Fruit fly (Drosophila melanogaster) whole organism, wandering third instar larva: ENCODE measurements around the gene CG4390.

ENCODE experiments used
- Abd-B ChIP-seq: fragments of >200 bp; optimal IDR thresholded peaks from 2 replicates; lab custom pipeline; 2017; ENCODE audit warnings: missing biosample characterization, missing genetic modification characterization
- CG32264 ChIP-seq: fragments of 200-800 bp; sonication (Bioruptor generic); optimal IDR thresholded peaks from 2 replicates; lab custom pipeline; 2016; ENCODE audit warnings: missing biosample characterization, missing genetic modification characterization
- CG9705 ChIP-seq: fragments of 200-800 bp; sonication (Bioruptor generic); optimal IDR thresholded peaks from 2 replicates; lab custom pipeline; 2018; ENCODE audit warnings: missing biosample characterization, mild to moderate bottlenecking, missing genetic modification characterization
- CrebA ChIP-seq: fragments of 200-800 bp; sonication (Bioruptor generic); optimal IDR thresholded peaks from 2 replicates; lab custom pipeline; 2016; ENCODE audit warnings: missing biosample characterization, mild to moderate bottlenecking, missing genetic modification characterization, borderline replicate concordance
- Dfd ChIP-seq: fragments of >200 bp; optimal IDR thresholded peaks from 2 replicates; lab custom pipeline; 2017; ENCODE audit warnings: missing biosample characterization, missing genetic modification characterization
- Dif ChIP-seq: fragments of 200-275, 200-300 bp; sonication (Bioruptor generic); optimal IDR thresholded peaks from 2 replicates; lab custom pipeline; 2018; ENCODE audit warnings: missing biosample characterization, missing genetic modification characterization; ENCODE audit not compliant: partially characterized antibody
- HLH106 ChIP-seq: fragments of 200-800 bp; optimal IDR thresholded peaks from 3 replicates; lab custom pipeline; 2019; ENCODE audit warnings: missing biosample characterization, mild to moderate bottlenecking, missing genetic modification characterization, moderate library complexity
- Hnf4 ChIP-seq: fragments of 200-800 bp; sonication (Bioruptor generic); optimal IDR thresholded peaks from 2 replicates; lab custom pipeline; 2016; ENCODE audit warnings: missing biosample characterization, mild to moderate bottlenecking, missing genetic modification characterization
- Hr78 ChIP-seq: fragments of >200 bp; optimal IDR thresholded peaks from 2 replicates; lab custom pipeline; 2017; ENCODE audit warnings: missing biosample characterization, missing genetic modification characterization
- Hr83 ChIP-seq: fragments of 200-300 bp; sonication (Bioruptor generic); optimal IDR thresholded peaks from 2 replicates; lab custom pipeline; 2016; ENCODE audit warnings: missing biosample characterization, mild to moderate bottlenecking, missing genetic modification characterization, moderate library complexity; ENCODE audit not compliant: poor library complexity, severe bottlenecking
- Jra ChIP-seq: sonication (Bioruptor generic); optimal IDR thresholded peaks from 2 replicates; lab custom pipeline; 2016; ENCODE audit warnings: missing biosample characterization, missing genetic modification characterization
- Mio ChIP-seq: sonication (Bioruptor generic); optimal IDR thresholded peaks from 2 replicates; lab custom pipeline; 2016; ENCODE audit warnings: missing biosample characterization, missing genetic modification characterization
- Myc ChIP-seq: fragments of >200 bp; optimal IDR thresholded peaks from 2 replicates; lab custom pipeline; 2017
- N ChIP-seq: fragments of >200 bp; optimal IDR thresholded peaks from 2 replicates; lab custom pipeline; 2018; ENCODE audit warnings: missing biosample characterization, missing external identifiers, missing genetic modification characterization
- OdsH ChIP-seq: fragments of 200-800 bp; sonication (Bioruptor generic); optimal IDR thresholded peaks from 2 replicates; lab custom pipeline; 2016; ENCODE audit warnings: missing biosample characterization, mild to moderate bottlenecking, missing genetic modification characterization
- Rel ChIP-seq, 2 experiments: fragments of 200-800 bp; sonication (Bioruptor generic) in 1 of 2; optimal IDR thresholded peaks; 2 replicates in 1 of 2; 3 replicates in 1 of 2; lab custom pipeline; 2016 to 2019; ENCODE audit warnings: mild to moderate bottlenecking in 2 of 2, missing biosample characterization in 2 of 2, missing genetic modification characterization in 2 of 2, moderate library complexity in 1 of 2
- Sp1 ChIP-seq: fragments of 200-800 bp; sonication (Bioruptor generic); optimal IDR thresholded peaks from 3 replicates; lab custom pipeline; 2019; ENCODE audit warnings: missing biosample characterization, mild to moderate bottlenecking, missing genetic modification characterization, moderate library complexity
- Vsx2 ChIP-seq: fragments of 200-300, 225-300 bp; sonication (Bioruptor generic); optimal IDR thresholded peaks from 2 replicates; lab custom pipeline; 2018; ENCODE audit warnings: missing biosample characterization, missing genetic modification characterization; ENCODE audit not compliant: partially characterized antibody
- br ChIP-seq: fragments of 200-800 bp; sonication (Bioruptor generic); optimal IDR thresholded peaks from 2 replicates; lab custom pipeline; 2016; ENCODE audit warnings: missing biosample characterization, missing genetic modification characterization
- brk ChIP-seq: fragments of 200-800 bp; sonication (Bioruptor generic); optimal IDR thresholded peaks from 2 replicates; lab custom pipeline; 2016; ENCODE audit warnings: missing biosample characterization, mild to moderate bottlenecking, missing genetic modification characterization
- dl ChIP-seq, 2 experiments: fragments of 175-275, 200-275 bp in 1 of 2; fragments of 200-275 bp in 1 of 2; sonication (Bioruptor generic); optimal IDR thresholded peaks; lab custom pipeline; 2018; ENCODE audit warnings: mild to moderate bottlenecking in 2 of 2, missing biosample characterization in 2 of 2, missing genetic modification characterization in 2 of 2, moderate library complexity in 2 of 2; ENCODE audit not compliant: partially characterized antibody in 2 of 2, insufficient read depth in 1 of 2
- dsf ChIP-seq: sonication (Bioruptor generic); optimal IDR thresholded peaks from 2 replicates; lab custom pipeline; 2016; ENCODE audit warnings: missing biosample characterization, missing genetic modification characterization, borderline replicate concordance
- ey ChIP-seq: fragments of 200-800 bp; sonication (Bioruptor generic); optimal IDR thresholded peaks from 2 replicates; lab custom pipeline; 2016; ENCODE audit warnings: missing biosample characterization, missing genetic modification characterization
- foxo ChIP-seq, 2 experiments: fragments of 200-800 bp; sonication (Bioruptor generic); optimal IDR thresholded peaks; 2 replicates in 1 of 2; 3 replicates in 1 of 2; lab custom pipeline; 2016 to 2017; ENCODE audit warnings: missing biosample characterization in 2 of 2, missing genetic modification characterization in 2 of 2
- fru ChIP-seq: fragments of 200-800 bp; sonication (Bioruptor generic); optimal IDR thresholded peaks from 3 replicates; lab custom pipeline; 2016; ENCODE audit warnings: missing biosample characterization, mild to moderate bottlenecking, missing genetic modification characterization
- h ChIP-seq: fragments of 200-800 bp; sonication (Bioruptor generic); optimal IDR thresholded peaks from 3 replicates; lab custom pipeline; 2016; ENCODE audit warnings: missing biosample characterization, mild to moderate bottlenecking, missing genetic modification characterization
- jim ChIP-seq: fragments of 175-275, 200-325 bp; sonication (Bioruptor generic); optimal IDR thresholded peaks from 2 replicates; lab custom pipeline; 2016; ENCODE audit warnings: missing biosample characterization, mild to moderate bottlenecking, missing genetic modification characterization
- pan ChIP-seq: fragments of >200 bp; optimal IDR thresholded peaks from 2 replicates; lab custom pipeline; 2017
- rgr ChIP-seq: fragments of 200-800 bp; sonication (Bioruptor generic); optimal IDR thresholded peaks from 3 replicates; lab custom pipeline; 2016; ENCODE audit warnings: missing biosample characterization, mild to moderate bottlenecking, missing genetic modification characterization
- sage ChIP-seq: fragments of 200-800 bp; sonication (Bioruptor generic); optimal IDR thresholded peaks from 2 replicates; lab custom pipeline; 2016; ENCODE audit warnings: missing biosample characterization, mild to moderate bottlenecking, missing genetic modification characterization
- sv ChIP-seq: fragments of 200-800 bp; sonication (Bioruptor generic); optimal IDR thresholded peaks from 3 replicates; lab custom pipeline; 2016; ENCODE audit warnings: missing biosample characterization, missing genetic modification characterization
- tai ChIP-seq: sonication (Bioruptor generic); optimal IDR thresholded peaks from 2 replicates; lab custom pipeline; 2016; ENCODE audit warnings: missing biosample characterization, missing genetic modification characterization
- usp ChIP-seq: fragments of >200 bp; optimal IDR thresholded peaks from 2 replicates; lab custom pipeline; 2017; ENCODE audit warnings: missing biosample characterization, missing genetic modification characterization
- woc ChIP-seq: sonication (Bioruptor generic); optimal IDR thresholded peaks from 2 replicates; lab custom pipeline; 2016; ENCODE audit warnings: missing biosample characterization, mild to moderate bottlenecking, missing genetic modification characterization

Gene CG4390

dm6 chr3R:20059650-20060049 lies at the start of gene CG4390:
Gene CG4390, minus strand, starts transcription at chr3R:20059750.
- no peak for TF ChIP-seq sv (GFP tag; lab: Kevin White, UChicago)
- no peak for TF ChIP-seq Myc (lab: Kevin White, UChicago)
- no peak for TF ChIP-seq Hr83 (GFP tag; lab: Kevin White, UChicago)
- TF ChIP-seq OdsH (GFP tag; lab: Kevin White, UChicago): no peak

- TF ChIP-seq Sp1: no peak
Observed at dm6 chr3R:20107863-20108262, 48.3 kb upstream of the CG4390 start, which contains the start of gene CG31206. Gene CG31206, minus strand, starts transcription at chr3R:20107963.

DNA sequence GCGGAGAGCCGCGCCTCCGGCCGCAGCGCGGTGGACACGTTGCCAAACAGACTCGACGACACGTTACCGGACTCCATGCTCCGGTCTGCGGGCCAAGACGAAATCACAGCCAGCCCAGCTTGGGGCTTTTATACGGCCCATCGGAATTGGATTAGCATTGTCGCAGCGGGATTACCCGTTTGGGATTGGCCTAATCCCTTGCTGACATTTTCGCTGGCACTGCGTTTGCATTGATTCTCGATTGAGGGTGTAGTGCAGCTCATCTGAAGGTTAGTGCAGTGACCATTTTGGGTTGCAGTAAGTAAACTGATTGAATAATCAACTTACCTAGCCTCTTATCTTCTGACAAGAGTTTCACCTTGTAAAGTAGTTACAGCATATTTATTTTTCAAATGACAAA lies 22.8 kb upstream of the CG4390 start, which contains the start of gene Rh3:
Rh3 (minus strand) TSS at position 101 of the 400 bp plus-strand sequence.
- TF ChIP-seq N (GFP tag; lab: Kevin White, UChicago) (no peak), CrebA (GFP tag; lab: Kevin White, UChicago) (no peak), tai (GFP tag; lab: Kevin White, UChicago) (no peak), pan (lab: Kevin White, UChicago) (no peak), usp (no peak), OdsH (GFP tag; lab: Kevin White, UChicago) (no peak), CG32264 (GFP tag; lab: Kevin White, UChicago) (no peak), HLH106 (no peak), ey (GFP tag; lab: Kevin White, UChicago) (no peak), Dif (GFP tag; lab: Kevin White, UChicago) (no peak), brk (GFP tag; lab: Kevin White, UChicago) (no peak)

DNA sequence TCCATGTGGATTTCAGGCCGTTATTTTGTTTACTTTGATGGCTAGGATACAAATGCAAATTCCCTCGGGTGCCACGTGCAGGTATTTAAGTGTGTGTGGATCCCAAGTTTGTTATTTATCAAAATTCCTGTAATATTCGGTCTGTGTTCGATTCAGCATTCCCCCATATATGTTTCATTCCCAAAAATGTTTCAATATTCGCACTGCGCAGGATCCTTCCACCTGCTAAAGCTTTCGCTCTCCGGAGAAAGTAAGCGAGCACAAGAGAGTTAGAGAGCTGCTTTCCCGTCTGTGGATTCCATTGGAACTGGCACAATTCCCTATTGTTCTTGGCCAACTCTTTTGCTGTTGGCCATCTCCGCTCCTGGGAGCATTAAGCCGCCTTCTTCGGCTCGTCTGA lies 20.7 kb upstream of the CG4390 start:
- TF ChIP-seq pan (lab: Kevin White, UChicago) (no peak), h (GFP tag; lab: Kevin White, UChicago) (no peak), Abd-B (GFP tag; lab: Kevin White, UChicago) (no peak), Hr83 (GFP tag; lab: Kevin White, UChicago) (no peak), Rel (GFP tag; optimal IDR thresholded peaks at IDR 0.05; lab: Kevin White, UChicago) (no peak), Rel (tag; optimal IDR thresholded peaks at IDR 0.05; lab: Kevin White, UChicago) (no peak), tai (GFP tag; lab: Kevin White, UChicago) (no peak), Jra (GFP tag; lab: Kevin White, UChicago) (no peak), Myc (lab: Kevin White, UChicago) (no peak), rgr (GFP tag; lab: Kevin White, UChicago) (no peak), jim (GFP tag; lab: Kevin White, UChicago) (no peak), Dfd (GFP tag; lab: Kevin White, UChicago) (no peak), Vsx2 (no peak), Dif (GFP tag; lab: Kevin White, UChicago) (no peak), Mio (GFP tag; lab: Kevin White, UChicago) (no peak)

DNA sequence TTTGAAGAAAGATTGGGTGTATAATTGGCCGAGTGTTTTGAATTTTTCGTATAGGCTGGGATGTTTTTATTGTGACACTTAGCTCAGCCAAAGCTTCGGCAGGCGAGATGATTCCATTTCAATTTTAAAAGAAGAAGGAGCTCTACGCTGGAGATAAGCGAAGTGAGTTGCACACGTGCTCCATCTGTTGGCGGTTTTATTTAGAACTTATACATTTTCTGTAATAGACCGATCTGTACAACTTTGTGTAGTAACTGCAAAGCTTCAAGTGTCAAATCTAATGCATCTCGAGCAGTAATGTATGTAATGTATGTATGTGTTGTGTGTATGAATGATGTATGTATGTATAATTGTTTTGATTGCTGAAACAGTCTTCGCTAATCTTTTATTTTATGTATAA lies 6.9 kb upstream of the CG4390 start:
- TF ChIP-seq Myc (lab: Kevin White, UChicago) (no peak), CG9705 (no peak), CG32264 (GFP tag; lab: Kevin White, UChicago) (no peak), Jra (GFP tag; lab: Kevin White, UChicago) (no peak), Dfd (GFP tag; lab: Kevin White, UChicago) (no peak), br (GFP tag; lab: Kevin White, UChicago) (no peak), sv (GFP tag; lab: Kevin White, UChicago) (no peak), Hnf4 (GFP tag; lab: Kevin White, UChicago) (no peak), foxo (GFP tag; optimal IDR thresholded peaks at IDR 0.05; lab: Kevin White, UChicago) (no peak), woc (no peak), CrebA (GFP tag; lab: Kevin White, UChicago) (no peak)

DNA sequence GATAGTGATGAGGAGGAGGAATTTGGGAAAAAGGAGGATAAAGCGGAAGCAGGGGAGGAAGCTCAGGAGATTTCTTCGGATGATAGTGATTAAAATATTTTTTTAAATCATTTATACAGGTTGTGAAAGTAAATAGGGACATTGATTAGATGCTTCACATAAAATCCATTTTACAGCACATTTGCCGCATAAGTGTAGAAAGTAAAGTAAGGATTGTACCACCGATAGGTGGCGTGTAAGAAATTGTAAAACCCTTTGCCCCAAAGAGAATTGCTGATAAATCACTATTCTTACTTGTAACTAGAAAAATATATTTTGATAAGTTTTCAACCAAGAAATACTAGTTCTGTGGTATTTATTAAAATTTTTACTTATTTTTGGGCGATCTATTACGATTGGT lies 590 bp downstream of the CG4390 start:
- TF ChIP-seq brk (GFP tag; lab: Kevin White, UChicago) (no peak), jim (GFP tag; lab: Kevin White, UChicago) (no peak), foxo (GFP tag; optimal IDR thresholded peaks at IDR 0.05; lab: Kevin White, UChicago) (no peak), fru (GFP tag; lab: Kevin White, UChicago) (no peak), dl (GFP tag; optimal IDR thresholded peaks at IDR 0.05; lab: Kevin White, UChicago; ENCODE audit: insufficient read depth in 1 of 2, partially characterized antibody in 2 of 2) (no peak), Abd-B (GFP tag; lab: Kevin White, UChicago) (no peak), N (GFP tag; lab: Kevin White, UChicago) (no peak), Sp1 (no peak), HLH106 (no peak), CG9705 (no peak), OdsH (GFP tag; lab: Kevin White, UChicago) (no peak), Hnf4 (GFP tag; lab: Kevin White, UChicago) (no peak), dsf (GFP tag; lab: Kevin White, UChicago) (no peak), sage (no peak), Hr78 (no peak)
